Worm (Caenorhabditis elegans): ENCODE results near the gene F49C5.11.
"Not testable (repeated sequence)": the region's sequence is repeated elsewhere in the genome, so short reads cannot be mapped to it uniquely, and the experiment has no call there.

F49C5.11 gene

ce11 chrII:12555579-12555978 lies at the start of gene F49C5.11:
F49C5.11 (plus strand) TSS chrII:12555879.
- no peak for TF ChIP-seq unc-62 (GFP tag; optimal IDR thresholded peaks at IDR 0.05)

- no peak for TF ChIP-seq unc-62 (GFP tag; optimal IDR thresholded peaks at IDR 0.05)
These were observed 49.2 kb upstream of the F49C5.11 start for ce11 chrII:12506511-12506910.

- no peak for TF ChIP-seq unc-62 (GFP tag; optimal IDR thresholded peaks at IDR 0.05)
These were observed 48.6 kb upstream of the F49C5.11 start, which contains the start of gene srh-68 for ce11 chrII:12507038-12507437. srh-68 (plus strand) TSS chrII:12507338.

ce11 chrII:12508650-12509049 lies 47.0 kb upstream of the F49C5.11 start, which contains the start of gene srh-67:
srh-67 (plus strand) TSS chrII:12508950.
- TF ChIP-seq unc-62 (GFP tag; optimal IDR thresholded peaks at IDR 0.05): no peak

ce11 chrII:12511866-12512265 lies 43.8 kb upstream of the F49C5.11 start, which contains the start of gene srh-73:
srh-73 (plus strand) TSS chrII:12512166.
- no peak for TF ChIP-seq unc-62 (GFP tag; optimal IDR thresholded peaks at IDR 0.05)

- TF ChIP-seq unc-62 (GFP tag; optimal IDR thresholded peaks at IDR 0.05): no peak
These were observed 41.1 kb upstream of the F49C5.11 start, which contains the start of gene srh-69 for ce11 chrII:12514620-12515019. srh-69 (minus strand) TSS chrII:12514720.

ce11 chrII:12516313-12516712 lies 39.4 kb upstream of the F49C5.11 start, which contains the start of gene srh-61:
srh-61 (minus strand) TSS chrII:12516413.
- TF ChIP-seq unc-62 (GFP tag; optimal IDR thresholded peaks at IDR 0.05): no peak

ce11 chrII:12518008-12518407 lies 37.7 kb upstream of the F49C5.11 start:
- TF ChIP-seq unc-62 (GFP tag; optimal IDR thresholded peaks at IDR 0.05): no peak

- no peak for TF ChIP-seq unc-62 (GFP tag; optimal IDR thresholded peaks at IDR 0.05)
These were observed 36.8 kb upstream of the F49C5.11 start, which contains the start of gene srh-70 for ce11 chrII:12518809-12519344. srh-70 (minus strand) TSS chrII:12518859.

ce11 chrII:12519616-12520015 lies 36.1 kb upstream of the F49C5.11 start, which contains the start of gene ceh-99:
ceh-99 (plus strand) TSS chrII:12519981.
- no peak for TF ChIP-seq unc-62 (GFP tag; optimal IDR thresholded peaks at IDR 0.05)

- TF ChIP-seq unc-62 (GFP tag; optimal IDR thresholded peaks at IDR 0.05): no peak
These were observed 30.2 kb upstream of the F49C5.11 start, which contains the start of gene srx-118 for ce11 chrII:12525526-12525925. srx-118 (plus strand) TSS chrII:12525826.

ce11 chrII:12527947-12528346 lies 27.7 kb upstream of the F49C5.11 start, which contains the start of gene srx-119:
srx-119 (plus strand) TSS chrII:12528247.
- no peak for TF ChIP-seq unc-62 (GFP tag; optimal IDR thresholded peaks at IDR 0.05)

- no peak for TF ChIP-seq unc-62 (GFP tag; optimal IDR thresholded peaks at IDR 0.05)
These were observed 24.7 kb upstream of the F49C5.11 start, which contains the start of gene srx-120 for ce11 chrII:12530958-12531357. srx-120 (plus strand) TSS chrII:12531258.

- TF ChIP-seq unc-62 (GFP tag; optimal IDR thresholded peaks at IDR 0.05): no peak
These were observed 20.3 kb upstream of the F49C5.11 start, which contains the start of gene nimk-1 for ce11 chrII:12535297-12535803. nimk-1 (plus strand) TSS chrII:12535753.

ce11 chrII:12536203-12536602 lies 19.5 kb upstream of the F49C5.11 start, which contains the start of gene F49C5.3:
F49C5.3 (plus strand) TSS chrII:12536503.
- TF ChIP-seq unc-62 (GFP tag; optimal IDR thresholded peaks at IDR 0.05): not testable (repeated sequence)

- TF ChIP-seq unc-62 (GFP tag; optimal IDR thresholded peaks at IDR 0.05): no peak
These were observed 16.3 kb upstream of the F49C5.11 start for ce11 chrII:12539395-12539794.

ce11 chrII:12542594-12542997 lies 13.1 kb upstream of the F49C5.11 start:
- TF ChIP-seq unc-62 (GFP tag; optimal IDR thresholded peaks at IDR 0.05): no peak

Data from whole organism, dauer.